Worm (Caenorhabditis elegans) whole organism, L4 larva: ENCODE measurements around the gene flcn-1.

Experiments
- dpl-1 ChIP-seq: fragments of 150-350 bp; optimal IDR thresholded peaks from 2 replicates; lab custom pipeline; 2014; ENCODE audit warnings: missing biosample characterization, missing genetic modification reagents, missing genetic modification characterization
- lin-15B ChIP-seq: fragments of 150-350 bp; sonication (generic microtip); optimal IDR thresholded peaks from 3 replicates; lab custom pipeline; 2014; ENCODE audit warnings: missing biosample characterization, missing genetic modification characterization
- mdl-1 ChIP-seq, 2 experiments: fragments of 150-350 bp in 1 of 2; sonication (generic microtip) in 1 of 2; optimal IDR thresholded peaks; 2 replicates each; lab custom pipeline; 2014 to 2017; ENCODE audit warnings: missing biosample characterization in 2 of 2, missing genetic modification characterization in 2 of 2
- mep-1 ChIP-seq: fragments of 150-350 bp; sonication (generic microtip); optimal IDR thresholded peaks from 3 replicates; lab custom pipeline; 2014; ENCODE audit warnings: missing biosample characterization, missing genetic modification characterization
- nhr-11 ChIP-seq: fragments of 150-350 bp; optimal IDR thresholded peaks from 2 replicates; lab custom pipeline; 2014; ENCODE audit warnings: missing biosample characterization, missing genetic modification characterization
- skn-1 ChIP-seq: fragments of 150-350 bp; optimal IDR thresholded peaks from 2 replicates; lab custom pipeline; 2014; ENCODE audit warnings: missing biosample characterization, missing genetic modification characterization
- zip-11 ChIP-seq: fragments of 200-800 bp; sonication (Bioruptor generic); IDR thresholded peaks from 2 replicates; pipeline ENCODE4 v1.3.6; 2022; ENCODE audit warnings: missing genetic modification characterization, missing compliant biosample characterization

DNA sequence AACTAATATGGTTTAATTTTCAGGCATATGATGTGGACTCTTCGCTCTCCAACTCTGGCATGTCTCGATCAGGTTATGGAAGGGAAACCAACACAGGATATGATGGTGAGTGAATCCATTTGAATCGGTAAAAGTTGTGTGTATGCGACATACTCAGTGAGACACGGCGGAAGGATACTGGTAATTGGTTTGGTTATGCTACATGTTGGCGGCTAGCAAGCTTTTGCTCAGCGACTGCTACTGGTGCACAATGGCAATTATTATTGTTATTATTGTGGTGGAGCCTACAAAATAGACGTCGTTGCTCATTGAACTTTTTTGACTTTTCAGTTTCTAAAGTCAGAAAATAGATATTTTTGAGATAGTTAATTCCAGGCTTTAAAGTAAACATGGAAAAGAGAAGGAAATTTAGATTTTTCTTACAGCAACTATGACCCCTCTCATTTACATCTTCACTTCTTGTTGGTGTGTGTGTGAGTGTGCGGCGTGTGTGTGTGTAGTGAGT is 12.2 kb downstream of the flcn-1 start:
- TF ChIP-seq zip-11, result no peak
- TF ChIP-seq mdl-1 (tag; optimal IDR thresholded peaks at IDR 0.05; lab: Kevin White, UChicago), result no peak
- no peak for TF ChIP-seq lin-15B (tag; lab: Kevin White, UChicago)
- no peak for TF ChIP-seq skn-1
- no peak for TF ChIP-seq dpl-1 (GFP tag; lab: Kevin White, UChicago)
- TF ChIP-seq nhr-11 (tag; lab: Kevin White, UChicago), result no peak
- TF ChIP-seq mep-1, result no peak
